Fruit fly (Drosophila melanogaster) whole organism, embryonic: Measurements from ENCODE around the gene bun.
A peak's percentile ranks its signal among the peaks of the same experiment; 100 is the strongest.

Source experiments
- CG10366 ChIP-seq: fragments of 200-800 bp; sonication (Bioruptor generic); IDR thresholded peaks from 2 replicates; pipeline ENCODE4 v1.3.6; 2022; ENCODE audit warnings: missing biosample characterization, missing genetic modification characterization
- CG10565 ChIP-seq: fragments of 200-800 bp; sonication (Bioruptor generic); optimal IDR thresholded peaks from 3 replicates; lab custom pipeline; 2016; ENCODE audit warnings: missing biosample characterization, mild to moderate bottlenecking, missing genetic modification characterization
- CG11093 ChIP-seq: fragments of 200-800 bp; sonication (Bioruptor generic); IDR thresholded peaks from 3 replicates; pipeline ENCODE4 v1.3.6; 2022; ENCODE audit warnings: missing biosample characterization, missing genetic modification characterization
- CG11723 ChIP-seq: fragments of 200-800 bp; sonication (Bioruptor generic); optimal IDR thresholded peaks from 2 replicates; lab custom pipeline; 2017; ENCODE audit warnings: missing biosample characterization, mild to moderate bottlenecking, missing genetic modification characterization
- CG12299 ChIP-seq: fragments of 200-800 bp; sonication (Bioruptor generic); optimal IDR thresholded peaks from 2 replicates; lab custom pipeline; 2018; ENCODE audit warnings: missing biosample characterization, mild to moderate bottlenecking, missing genetic modification characterization
- CG12391 ChIP-seq: fragments of 200-800 bp; sonication (Bioruptor generic); optimal IDR thresholded peaks from 3 replicates; lab custom pipeline; 2018; ENCODE audit warnings: missing biosample characterization, mild to moderate bottlenecking, missing genetic modification characterization, moderate library complexity
- CG12942 ChIP-seq: fragments of 200-800 bp; sonication (Bioruptor generic); optimal IDR thresholded peaks from 3 replicates; lab custom pipeline; 2016; ENCODE audit warnings: missing biosample characterization, missing genetic modification characterization
- CG13123 ChIP-seq: fragments of 200-800 bp; sonication (Bioruptor generic); optimal IDR thresholded peaks from 2 replicates; lab custom pipeline; 2016; ENCODE audit warnings: missing biosample characterization, missing genetic modification characterization
- CG15601 ChIP-seq: fragments of 200-800 bp; sonication (Bioruptor generic); optimal IDR thresholded peaks from 3 replicates; lab custom pipeline; 2019; ENCODE audit warnings: missing biosample characterization, mild to moderate bottlenecking, missing genetic modification characterization, moderate library complexity
- CG17359 ChIP-seq: fragments of 200-800 bp; sonication (Bioruptor generic); optimal IDR thresholded peaks from 3 replicates; lab custom pipeline; 2018; ENCODE audit warnings: missing biosample characterization, mild to moderate bottlenecking, missing genetic modification characterization, moderate library complexity
- CG17385 ChIP-seq: fragments of 200-800 bp; sonication (Bioruptor generic); optimal IDR thresholded peaks from 3 replicates; lab custom pipeline; 2018; ENCODE audit warnings: missing biosample characterization, mild to moderate bottlenecking, missing genetic modification characterization
- CG42726 ChIP-seq: fragments of 200-800 bp; sonication (Bioruptor generic); IDR thresholded peaks from 2 replicates; pipeline ENCODE4 v1.3.6; 2022; ENCODE audit warnings: missing biosample characterization, missing genetic modification characterization; ENCODE audit not compliant: partially characterized antibody
- CG43689 ChIP-seq: fragments of 200-800 bp; sonication (Bioruptor generic); IDR thresholded peaks from 2 replicates; pipeline ENCODE4 v1.3.6; 2022; ENCODE audit warnings: missing biosample characterization, missing genetic modification characterization
- CG6272 ChIP-seq: fragments of 200-800 bp; sonication (Bioruptor generic); IDR thresholded peaks from 2 replicates; pipeline ENCODE4 v1.3.6; 2022; ENCODE audit warnings: missing biosample characterization, missing genetic modification characterization
- CG6689 ChIP-seq: fragments of 200-800 bp; sonication (Bioruptor generic); IDR thresholded peaks from 2 replicates; pipeline ENCODE4 v1.3.6; 2022; ENCODE audit warnings: missing biosample characterization, missing genetic modification characterization
- CG6854 ChIP-seq: fragments of 200-800 bp; sonication (Bioruptor generic); optimal IDR thresholded peaks from 3 replicates; lab custom pipeline; 2017; ENCODE audit warnings: missing biosample characterization, mild to moderate bottlenecking, missing genetic modification characterization
- CG7987 ChIP-seq: fragments of 200-800 bp; sonication (Bioruptor generic); optimal IDR thresholded peaks from 2 replicates; lab custom pipeline; 2018; ENCODE audit warnings: missing biosample characterization, mild to moderate bottlenecking, missing genetic modification characterization, moderate library complexity
- CG8290 ChIP-seq, 3 experiments: fragments of 200-800 bp; sonication (Bioruptor generic); optimal IDR thresholded peaks; 2 replicates each; lab custom pipeline; 2016 to 2019; ENCODE audit warnings: missing biosample characterization in 3 of 3, missing genetic modification characterization in 3 of 3, mild to moderate bottlenecking in 2 of 3, moderate library complexity in 1 of 3
- CG9215 ChIP-seq: fragments of 200-800 bp; sonication (Bioruptor generic); IDR thresholded peaks from 2 replicates; pipeline ENCODE4 v1.3.6; 2022; ENCODE audit warnings: missing biosample characterization, missing genetic modification characterization
- CG9437 ChIP-seq: fragments of 200-800 bp; sonication (Bioruptor generic); optimal IDR thresholded peaks from 2 replicates; lab custom pipeline; 2018; ENCODE audit warnings: missing biosample characterization, mild to moderate bottlenecking, missing genetic modification characterization
- CG9876 ChIP-seq: fragments of 200-800 bp; sonication (Bioruptor generic); optimal IDR thresholded peaks from 2 replicates; lab custom pipeline; 2016; ENCODE audit warnings: missing biosample characterization, missing genetic modification characterization
- CTCF ChIP-seq: fragments of 200-800 bp; sonication (Bioruptor generic); optimal IDR thresholded peaks from 2 replicates; lab custom pipeline; 2017; ENCODE audit warnings: missing biosample characterization, mild to moderate bottlenecking, missing genetic modification characterization, moderate library complexity
- Fer1 ChIP-seq: fragments of 200-800 bp; sonication (Bioruptor generic); optimal IDR thresholded peaks from 2 replicates; lab custom pipeline; 2017; ENCODE audit warnings: missing biosample characterization, mild to moderate bottlenecking, missing genetic modification characterization
- GATAe ChIP-seq: fragments of 200-800 bp; sonication (Bioruptor generic); conservative IDR thresholded peaks from 2 replicates; pipeline ENCODE4 v1.3.6; 2022; ENCODE audit warnings: missing biosample characterization, missing genetic modification characterization
- HLHmδ ChIP-seq: fragments of 200-800 bp; sonication (Bioruptor generic); optimal IDR thresholded peaks from 2 replicates; lab custom pipeline; 2018; ENCODE audit warnings: missing biosample characterization, mild to moderate bottlenecking, missing genetic modification characterization, moderate library complexity
- Hand ChIP-seq: fragments of 200-800 bp; sonication (Bioruptor generic); optimal IDR thresholded peaks from 2 replicates; lab custom pipeline; 2017; ENCODE audit warnings: mild to moderate bottlenecking, missing biosample characterization, missing genetic modification reagents, missing genetic modification characterization
- Hr39 ChIP-seq: fragments of >200 bp; optimal IDR thresholded peaks from 2 replicates; lab custom pipeline; 2017
- Hsf ChIP-seq: fragments of 200-800 bp; sonication (Bioruptor generic); optimal IDR thresholded peaks from 3 replicates; lab custom pipeline; 2016; ENCODE audit warnings: missing biosample characterization, missing genetic modification characterization
- Jarid2 ChIP-seq: fragments of 200-800 bp; sonication (Bioruptor generic); optimal IDR thresholded peaks from 3 replicates; lab custom pipeline; 2017; ENCODE audit warnings: mild to moderate bottlenecking, missing biosample characterization, missing genetic modification reagents, missing genetic modification characterization
- Lim3 ChIP-seq: fragments of 200-800 bp; sonication (Bioruptor generic); IDR thresholded peaks from 2 replicates; pipeline ENCODE4 v1.3.6; 2022; ENCODE audit warnings: missing biosample characterization, missing genetic modification characterization
- Ravus ChIP-seq: fragments of 200-800 bp; sonication (Bioruptor generic); IDR thresholded peaks from 2 replicates; pipeline ENCODE4 v1.3.6; 2022; ENCODE audit warnings: missing biosample characterization, missing genetic modification characterization
- Sox102F ChIP-seq: fragments of 200-800 bp; sonication (Bioruptor generic); optimal IDR thresholded peaks from 2 replicates; lab custom pipeline; 2018; ENCODE audit warnings: missing biosample characterization, mild to moderate bottlenecking, missing genetic modification characterization, moderate library complexity
- Ssrp ChIP-seq: fragments of 200-800 bp; sonication (Bioruptor generic); optimal IDR thresholded peaks from 2 replicates; lab custom pipeline; 2018; ENCODE audit warnings: missing biosample characterization, mild to moderate bottlenecking, missing genetic modification characterization, moderate library complexity
- ac ChIP-seq: fragments of 200-800 bp; sonication (Bioruptor generic); optimal IDR thresholded peaks from 3 replicates; lab custom pipeline; 2017; ENCODE audit warnings: missing biosample characterization, mild to moderate bottlenecking, missing genetic modification characterization
- bowl ChIP-seq: fragments of 200-800 bp; sonication (Bioruptor generic); IDR thresholded peaks from 2 replicates; pipeline ENCODE4 v1.3.6; 2022; ENCODE audit warnings: missing biosample characterization, missing genetic modification characterization
- emc ChIP-seq: fragments of 200-800 bp; sonication (Bioruptor generic); optimal IDR thresholded peaks from 2 replicates; lab custom pipeline; 2016; ENCODE audit warnings: missing biosample characterization, missing genetic modification characterization
- en ChIP-seq: fragments of 200-800 bp; sonication (Bioruptor generic); optimal IDR thresholded peaks from 2 replicates; lab custom pipeline; 2016; ENCODE audit warnings: missing biosample characterization, missing genetic modification characterization
- ewg ChIP-seq: fragments of 200-800 bp; sonication (Bioruptor generic); optimal IDR thresholded peaks from 3 replicates; lab custom pipeline; 2017; ENCODE audit warnings: mild to moderate bottlenecking, missing biosample characterization, missing genetic modification reagents, missing genetic modification characterization
- ham ChIP-seq: fragments of 200-800 bp; sonication (Bioruptor generic); IDR thresholded peaks from 2 replicates; pipeline ENCODE4 v1.3.6; 2022; ENCODE audit warnings: missing biosample characterization, missing genetic modification characterization
- hbn ChIP-seq: fragments of 200-800 bp; sonication (Bioruptor generic); IDR thresholded peaks from 2 replicates; pipeline ENCODE4 v1.3.6; 2022; ENCODE audit warnings: missing biosample characterization, missing genetic modification characterization; ENCODE audit not compliant: partially characterized antibody
- hkb ChIP-seq, 2 experiments: fragments of 200-800 bp in 1 of 2; fragments of >200 bp in 1 of 2; sonication (Bioruptor generic) in 1 of 2; IDR thresholded peaks in 1 of 2; optimal IDR thresholded peaks in 1 of 2; 2 replicates each; pipeline versions ENCODE4 v1.3.6 to Lab custom; 2017 to 2022; ENCODE audit warnings: missing biosample characterization in 1 of 2, missing genetic modification characterization in 1 of 2
- lab ChIP-seq: fragments of 200-800 bp; sonication (Bioruptor generic); optimal IDR thresholded peaks from 3 replicates; lab custom pipeline; 2017; ENCODE audit warnings: missing biosample characterization, missing genetic modification characterization, mild to moderate bottlenecking, moderate library complexity, missing genetic modification reagents
- mld ChIP-seq: fragments of 200-800 bp; sonication (Bioruptor generic); IDR thresholded peaks from 3 replicates; pipeline ENCODE4 v1.3.6; 2022; ENCODE audit warnings: missing biosample characterization, missing genetic modification characterization; ENCODE audit not compliant: partially characterized antibody
- onecut ChIP-seq: fragments of 200-800 bp; sonication (Bioruptor generic); IDR thresholded peaks from 2 replicates; pipeline ENCODE4 v1.3.6; 2022; ENCODE audit warnings: missing biosample characterization, missing genetic modification characterization
- pb ChIP-seq: fragments of 200-800 bp; sonication (Bioruptor generic); optimal IDR thresholded peaks from 3 replicates; lab custom pipeline; 2016; ENCODE audit warnings: missing biosample characterization, missing genetic modification characterization
- pnt ChIP-seq: fragments of 200-800 bp; sonication (Bioruptor generic); optimal IDR thresholded peaks from 3 replicates; lab custom pipeline; 2016; ENCODE audit warnings: missing biosample characterization, missing genetic modification characterization
- sens ChIP-seq: fragments of 200-800 bp; sonication (Bioruptor generic); peaks from one replicate; lab custom pipeline; 2016; ENCODE audit warnings: missing biosample characterization, missing genetic modification characterization
- shn ChIP-seq: fragments of 200-800 bp; sonication (Bioruptor generic); optimal IDR thresholded peaks from 3 replicates; lab custom pipeline; 2016; ENCODE audit warnings: missing biosample characterization, missing genetic modification characterization
- sr ChIP-seq: fragments of 200-800 bp; sonication (Bioruptor generic); IDR thresholded peaks from 3 replicates; pipeline ENCODE4 v1.3.6; 2022; ENCODE audit warnings: missing biosample characterization, missing genetic modification characterization
- vvl ChIP-seq: fragments of 200-800 bp; sonication (Bioruptor generic); IDR thresholded peaks from 2 replicates; pipeline ENCODE4 v1.3.6; 2022; ENCODE audit warnings: missing biosample characterization, missing genetic modification characterization
- zen ChIP-seq: fragments of 200-800 bp; sonication (Bioruptor generic); optimal IDR thresholded peaks from 3 replicates; lab custom pipeline; 2018; ENCODE audit warnings: missing biosample characterization, mild to moderate bottlenecking, missing genetic modification characterization, moderate library complexity

The bun gene

dm6 chr2L:12424555-12424954 is 121.9 kb downstream of the bun start, which contains the start of gene Fam92 (continued):
- no peak for TF ChIP-seq Hand (GFP tag; lab: Kevin White, UChicago)
- no peak for TF ChIP-seq CG10565
- TF ChIP-seq CG42726 (GFP tag; lab: Robert Waterston, UW), result 0 out of 2 replicates have a peak, but pooled peaks have one; percentile 27
- TF ChIP-seq CG8290 (GFP tag; optimal IDR thresholded peaks at IDR 0.05; lab: Kevin White, UChicago), result peak; percentile 52
- peak in 1 of 2 experiments; percentile 68 for TF ChIP-seq CG8290 (tag; optimal IDR thresholded peaks at IDR 0.05; lab: Kevin White, UChicago)
- TF ChIP-seq GATAe (GFP tag; lab: Robert Waterston, UW), result no peak
- no peak for TF ChIP-seq ewg
- peak; percentile 41 for TF ChIP-seq CG12299 (tag; lab: Kevin White, UChicago)
- TF ChIP-seq shn (GFP tag; lab: Kevin White, UChicago), result no peak
- TF ChIP-seq Hsf, result peak; percentile 62
- TF ChIP-seq bowl, result no peak
- no peak for TF ChIP-seq CG9215 (GFP tag; lab: Robert Waterston, UW)
- no peak for TF ChIP-seq hbn (GFP tag; lab: Robert Waterston, UW)
- no peak for TF ChIP-seq Hr39
- peak; percentile 40 for TF ChIP-seq pnt (GFP tag; lab: Kevin White, UChicago)
- no peak for TF ChIP-seq HLHmδ (GFP tag; lab: Kevin White, UChicago)
- peak; percentile 67 for TF ChIP-seq CG17359 (tag; lab: Kevin White, UChicago)
- TF ChIP-seq CG9876 (GFP tag; lab: Kevin White, UChicago), result no peak
- TF ChIP-seq Jarid2 (GFP tag; lab: Kevin White, UChicago), result no peak
- peak; percentile 39 for TF ChIP-seq en (GFP tag; lab: Kevin White, UChicago)
- no peak for TF ChIP-seq pb
- peak; percentile 90 for TF ChIP-seq sens (GFP tag; lab: Kevin White, UChicago)
- TF ChIP-seq lab (GFP tag; lab: Kevin White, UChicago), result peak; percentile 56
- TF ChIP-seq CG43689 (GFP tag; lab: Robert Waterston, UW), result no peak
- peak; percentile 60 for TF ChIP-seq CG15601 (tag; lab: Kevin White, UChicago)
- no peak for TF ChIP-seq Lim3 (GFP tag; lab: Robert Waterston, UW)
- no peak for TF ChIP-seq CG12942 (GFP tag; lab: Kevin White, UChicago)
- TF ChIP-seq vvl (GFP tag; lab: Robert Waterston, UW), result peak; percentile 72
- no peak for TF ChIP-seq CG6272
- TF ChIP-seq Sox102F, result peak; percentile 57
- no peak for TF ChIP-seq CG11093 (GFP tag; lab: Robert Waterston, UW)
- no peak for TF ChIP-seq CG6854 (GFP tag; lab: Kevin White, UChicago)
- TF ChIP-seq CG7987 (GFP tag; lab: Kevin White, UChicago), result peak; percentile 70
- TF ChIP-seq CG17385 (GFP tag; lab: Kevin White, UChicago), result peak; percentile 34
- no peak for TF ChIP-seq sr (GFP tag; lab: Robert Waterston, UW)
- TF ChIP-seq CG6689, result no peak
- TF ChIP-seq Ssrp (tag; lab: Kevin White, UChicago), result no peak
- TF ChIP-seq CG11723 (GFP tag; lab: Kevin White, UChicago), result no peak
- peak; percentile 57 for TF ChIP-seq Fer1 (GFP tag; lab: Kevin White, UChicago)
- no peak for TF ChIP-seq hkb (optimal IDR thresholded peaks at IDR 0.05; lab: Kevin White, UChicago)
- TF ChIP-seq hkb (GFP tag; IDR thresholded peaks at IDR 0.05; lab: Robert Waterston, UW), result peak; percentile 58
- TF ChIP-seq ac (GFP tag; lab: Kevin White, UChicago), result no peak
- TF ChIP-seq CG12391, result peak; percentile 42
- TF ChIP-seq CG9437 (GFP tag; lab: Kevin White, UChicago), result no peak
- TF ChIP-seq CG10366 (GFP tag; lab: Robert Waterston, UW), result peak; percentile 44; the same call in 1 of the 2 replicates
- TF ChIP-seq CTCF (GFP tag; lab: Kevin White, UChicago), result peak; percentile 99
- TF ChIP-seq Ravus (GFP tag; lab: Robert Waterston, UW), result no peak
- no peak for TF ChIP-seq mld (GFP tag; lab: Robert Waterston, UW)
- no peak for TF ChIP-seq CG13123 (GFP tag; lab: Kevin White, UChicago)
- TF ChIP-seq emc (GFP tag; lab: Kevin White, UChicago), result no peak
- peak; percentile 56 for TF ChIP-seq onecut (GFP tag; lab: Robert Waterston, UW)
- no peak for TF ChIP-seq ham (GFP tag; lab: Robert Waterston, UW)
- peak; percentile 24 for TF ChIP-seq zen
